Fruit fly (Drosophila melanogaster): ENCODE measurements around the gene CG1750.
A peak's percentile ranks its signal among the peaks of the same experiment; 100 is the strongest.

The CG1750 gene

DNA sequence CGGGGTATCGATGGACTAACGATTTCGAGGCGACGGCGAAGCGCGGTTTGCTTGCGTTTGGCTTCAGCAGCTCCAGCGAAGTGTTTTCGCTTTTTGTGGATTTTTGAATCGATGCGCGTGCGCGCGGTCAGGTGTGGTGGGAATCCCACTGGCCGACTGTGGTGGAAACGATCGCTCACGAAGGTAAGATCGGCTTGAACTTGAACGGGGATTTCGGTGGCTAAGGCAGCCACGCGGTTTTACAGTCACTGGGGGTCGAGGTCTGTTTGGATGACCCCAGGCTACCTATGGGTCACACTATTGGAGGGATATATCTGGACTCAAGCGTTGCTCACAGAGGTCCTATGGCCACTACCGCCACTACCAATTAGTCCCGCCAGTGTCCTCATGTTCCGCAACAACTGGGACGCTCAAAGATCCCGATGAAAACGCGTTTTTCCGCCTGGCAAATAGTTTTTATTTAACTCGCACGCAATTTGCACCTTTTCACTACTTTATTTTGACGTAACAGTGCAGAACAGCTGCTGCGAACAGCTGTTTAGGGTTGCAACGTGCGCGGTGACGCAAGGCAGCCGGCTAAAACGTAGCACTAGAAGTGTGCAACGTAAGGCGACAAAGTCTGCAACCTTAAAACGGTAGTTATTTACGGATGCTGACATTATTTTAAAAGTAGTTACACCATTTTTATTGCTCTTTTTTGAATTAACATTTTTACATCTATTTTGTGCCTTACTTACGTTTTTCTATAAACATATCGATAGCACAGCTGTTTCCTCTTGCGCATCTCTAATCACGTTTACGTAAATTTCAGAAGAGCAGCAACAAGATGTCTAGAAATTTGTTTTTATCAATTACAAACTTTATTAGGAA, 2.4 kb downstream of the CG1750 start, which contains the start of the genes qless and mRpL32 (continued):
- TF ChIP-seq Deaf1 (tag; optimal IDR thresholded peaks at IDR 0.05) (peak; percentile 94), CG6254 (GFP tag; optimal IDR thresholded peaks at IDR 0.05) (no peak), Dbx (GFP tag; IDR thresholded peaks at IDR 0.05) (peak; percentile 79), sisA (GFP tag; IDR thresholded peaks at IDR 0.05) (peak; percentile 59), CG18262 (tag; optimal IDR thresholded peaks at IDR 0.05) (peak; percentile 74), jigr1 (GFP tag; IDR thresholded peaks at IDR 0.05) (no peak), YL-1 (GFP tag; optimal IDR thresholded peaks at IDR 0.05) (peak; percentile 40), CTCF (GFP tag; optimal IDR thresholded peaks at IDR 0.05) (no peak), bsh (GFP tag; optimal IDR thresholded peaks at IDR 0.05) (peak in 1 of 2 experiments; percentile 29), NfI (GFP tag; optimal IDR thresholded peaks at IDR 0.05) (peak; percentile 35), wek (GFP tag; optimal IDR thresholded peaks at IDR 0.05) (no peak), CG4424 (GFP tag; optimal IDR thresholded peaks at IDR 0.05) (peak; percentile 76), Hand (GFP tag; optimal IDR thresholded peaks at IDR 0.05) (no peak), NC2β (GFP tag; optimal IDR thresholded peaks at IDR 0.05) (peak; percentile 25), CkIIα-i1 (GFP tag; IDR thresholded peaks at IDR 0.05) (no peak), CG18476 (GFP tag; optimal IDR thresholded peaks at IDR 0.05) (peak; percentile 56), scrt (GFP tag; optimal IDR thresholded peaks at IDR 0.05) (peak; percentile 80), CG12155 (GFP tag; optimal IDR thresholded peaks at IDR 0.05) (peak; percentile 34), oc (tag; optimal IDR thresholded peaks at IDR 0.05) (no peak), HmgD (GFP tag; optimal IDR thresholded peaks at IDR 0.05) (no peak), CG14014 (GFP tag; IDR thresholded peaks at IDR 0.05) (no peak), HLH4C (GFP tag; IDR thresholded peaks at IDR 0.05; ENCODE audit: partially characterized antibody) (peak; percentile 66), Sox102F (GFP tag; optimal IDR thresholded peaks at IDR 0.05) (peak; percentile 36), B-H2 (GFP tag; optimal IDR thresholded peaks at IDR 0.05) (peak; percentile 30), gsb (GFP tag; IDR thresholded peaks at IDR 0.05) (no peak), Rx (GFP tag; IDR thresholded peaks at IDR 0.05) (peak; percentile 72), her (GFP tag; optimal IDR thresholded peaks at IDR 0.05) (no peak), Dp (GFP tag; optimal IDR thresholded peaks at IDR 0.05) (peak; percentile 50), fu2 (GFP tag; optimal IDR thresholded peaks at IDR 0.05) (peak; percentile 59), klu (GFP tag; IDR thresholded peaks at IDR 0.05) (no peak; the same call in 1 of the 2 replicates), CG4707 (GFP tag; optimal IDR thresholded peaks at IDR 0.05) (no peak), CG3281 (GFP tag; optimal IDR thresholded peaks at IDR 0.05) (peak; percentile 42), CG13287 (GFP tag; IDR thresholded peaks at IDR 0.05; ENCODE audit: partially characterized antibody) (peak; percentile 93), CG11456 (GFP tag; IDR thresholded peaks at IDR 0.05) (peak; percentile 82), CG30403 (GFP tag; optimal IDR thresholded peaks at IDR 0.05) (peak; percentile 72), CG11695 (GFP tag; IDR thresholded peaks at IDR 0.05) (peak; percentile 78; the same call in 2 of the 3 replicates), zfh2 (GFP tag; optimal IDR thresholded peaks at IDR 0.05) (peak; percentile 69), ranshi (GFP tag; IDR thresholded peaks at IDR 0.05) (0 out of 2 replicates have a peak, but pooled peaks have one; percentile 41), vnd (GFP tag; IDR thresholded peaks at IDR 0.05; ENCODE audit: partially characterized antibody) (peak; percentile 64), cwo (GFP tag; optimal IDR thresholded peaks at IDR 0.05) (no peak), CG5245 (GFP tag; optimal IDR thresholded peaks at IDR 0.05) (peak; percentile 70), ERR (GFP tag; optimal IDR thresholded peaks at IDR 0.05) (peak; percentile 60), CG11085 (GFP tag; IDR thresholded peaks at IDR 0.05) (peak; percentile 51; the same call in 1 of the 2 replicates), Gug (GFP tag; IDR thresholded peaks at IDR 0.05) (peak; percentile 60; the same call in 3 of the 4 replicates), Adf1 (GFP tag; IDR thresholded peaks at IDR 0.05) (no peak), CG12219 (GFP tag; optimal IDR thresholded peaks at IDR 0.05) (no peak), CG9215 (GFP tag; IDR thresholded peaks at IDR 0.05) (peak; percentile 74), lmd (GFP tag; IDR thresholded peaks at IDR 0.05) (peak; percentile 82), CG10147 (GFP tag; optimal IDR thresholded peaks at IDR 0.05) (peak; percentile 38)

Measured in whole organism, embryonic.